Fruit fly (Drosophila melanogaster): Measurements from ENCODE around the gene Cyp4d2.

Gene Cyp4d2

dm6 chrX:2136831-2137452 lies 38.9 kb upstream of the Cyp4d2 start (continued):
- TF ChIP-seq Mad (GFP tag; optimal IDR thresholded peaks at IDR 0.05): peak; percentile 100
- TF ChIP-seq Aef1 (GFP tag; IDR thresholded peaks at IDR 0.05): peak; percentile 100
- peak; percentile 100 for TF ChIP-seq CG10959 (GFP tag; IDR thresholded peaks at IDR 0.05)
- peak; percentile 28; the same call in 1 of the 2 replicates for TF ChIP-seq ato (GFP tag; IDR thresholded peaks at IDR 0.05; ENCODE audit: partially characterized antibody)
- TF ChIP-seq CG10366 (GFP tag; IDR thresholded peaks at IDR 0.05): peak; percentile 100
- peak; percentile 96 for TF ChIP-seq crol (GFP tag; IDR thresholded peaks at IDR 0.05)
- TF ChIP-seq Usf (GFP tag; optimal IDR thresholded peaks at IDR 0.05): peak; percentile 100
- TF ChIP-seq eve (GFP tag; optimal IDR thresholded peaks at IDR 0.05): peak; percentile 100
- peak; percentile 99 for TF ChIP-seq sima (GFP tag; optimal IDR thresholded peaks at IDR 0.05)
- TF ChIP-seq ac (GFP tag; optimal IDR thresholded peaks at IDR 0.05): peak; percentile 100
- TF ChIP-seq CG9215 (GFP tag; IDR thresholded peaks at IDR 0.05): peak; percentile 99
- TF ChIP-seq CG2129 (GFP tag; IDR thresholded peaks at IDR 0.05; ENCODE audit: partially characterized antibody): no peak
- TF ChIP-seq sqz (GFP tag; optimal IDR thresholded peaks at IDR 0.05): peak; percentile 100
- TF ChIP-seq ERR (GFP tag; optimal IDR thresholded peaks at IDR 0.05): peak; percentile 99
- peak; percentile 90 for TF ChIP-seq Deaf1 (tag; optimal IDR thresholded peaks at IDR 0.05)
- TF ChIP-seq tgo (GFP tag; IDR thresholded peaks at IDR 0.05): peak; percentile 100
- peak; percentile 100 for TF ChIP-seq gsb (GFP tag; IDR thresholded peaks at IDR 0.05)
- peak; percentile 100 for TF ChIP-seq CG17568 (GFP tag; optimal IDR thresholded peaks at IDR 0.05)
- peak; percentile 80 to 81 for TF ChIP-seq crp (GFP tag; optimal IDR thresholded peaks at IDR 0.05)
- TF ChIP-seq hkb (optimal IDR thresholded peaks at IDR 0.05): no peak
- TF ChIP-seq hkb (GFP tag; IDR thresholded peaks at IDR 0.05): peak; percentile 100
- TF ChIP-seq h (optimal IDR thresholded peaks at IDR 0.05): no peak
- TF ChIP-seq Sox100B (GFP tag; optimal IDR thresholded peaks at IDR 0.05): peak; percentile 99
- TF ChIP-seq CG17186 (GFP tag; optimal IDR thresholded peaks at IDR 0.05): peak; percentile 98
- peak; percentile 99 for TF ChIP-seq tio (GFP tag; optimal IDR thresholded peaks at IDR 0.05)
- peak; percentile 100 for TF ChIP-seq tup (GFP tag; optimal IDR thresholded peaks at IDR 0.05)
- peak; percentile 99 for TF ChIP-seq Hand (GFP tag; optimal IDR thresholded peaks at IDR 0.05)
- TF ChIP-seq CG8765 (GFP tag; IDR thresholded peaks at IDR 0.05): peak; percentile 100
- peak; percentile 99 for TF ChIP-seq Bteb2 (GFP tag; optimal IDR thresholded peaks at IDR 0.05)
- peak; percentile 100 for TF ChIP-seq Max (GFP tag; optimal IDR thresholded peaks at IDR 0.05)
- TF ChIP-seq CG17802 (tag; optimal IDR thresholded peaks at IDR 0.05): peak; percentile 97
- peak; percentile 100 for TF ChIP-seq CG4424 (GFP tag; optimal IDR thresholded peaks at IDR 0.05)
- no peak for TF ChIP-seq vnd (GFP tag; IDR thresholded peaks at IDR 0.05; ENCODE audit: partially characterized antibody)
- peak; percentile 100 for TF ChIP-seq CG33557 (GFP tag; optimal IDR thresholded peaks at IDR 0.05)
- peak; percentile 100 for TF ChIP-seq Antp (GFP tag; optimal IDR thresholded peaks at IDR 0.05)
- TF ChIP-seq pnt (GFP tag; optimal IDR thresholded peaks at IDR 0.05): peak; percentile 100
- peak; percentile 100 for TF ChIP-seq NfI (GFP tag; optimal IDR thresholded peaks at IDR 0.05)
- TF ChIP-seq chif (GFP tag; optimal IDR thresholded peaks at IDR 0.05): peak; percentile 100
- peak; percentile 99 for TF ChIP-seq run (tag; optimal IDR thresholded peaks at IDR 0.05)
- TF ChIP-seq CG31365 (tag; optimal IDR thresholded peaks at IDR 0.05): peak; percentile 96
- peak; percentile 100 for TF ChIP-seq ham (GFP tag; IDR thresholded peaks at IDR 0.05)
- TF ChIP-seq Nf-YB (GFP tag; optimal IDR thresholded peaks at IDR 0.05): peak; percentile 93
- TF ChIP-seq gce (GFP tag; IDR thresholded peaks at IDR 0.05): peak; percentile 100
- TF ChIP-seq hbn (GFP tag; IDR thresholded peaks at IDR 0.05; ENCODE audit: partially characterized antibody): no peak
- TF ChIP-seq CG14965 (GFP tag; optimal IDR thresholded peaks at IDR 0.05; ENCODE audit: borderline replicate concordance): peak; percentile 95
- peak; percentile 100 for TF ChIP-seq GATAe (GFP tag; conservative IDR thresholded peaks at IDR 0.05)
- TF ChIP-seq CG11093 (GFP tag; IDR thresholded peaks at IDR 0.05): peak; percentile 100
- TF ChIP-seq CG13296 (GFP tag; optimal IDR thresholded peaks at IDR 0.05): peak; percentile 100
- peak; percentile 100 for TF ChIP-seq Neu2 (GFP tag; optimal IDR thresholded peaks at IDR 0.05; ENCODE audit: borderline replicate concordance)
- peak; percentile 100 for TF ChIP-seq sens (GFP tag)

All from whole organism, embryonic.